Fruit fly (Drosophila melanogaster): Measurements from ENCODE around the gene CG13970.
A peak's percentile ranks its signal among the peaks of the same experiment; 100 is the strongest.

The CG13970 gene

DNA sequence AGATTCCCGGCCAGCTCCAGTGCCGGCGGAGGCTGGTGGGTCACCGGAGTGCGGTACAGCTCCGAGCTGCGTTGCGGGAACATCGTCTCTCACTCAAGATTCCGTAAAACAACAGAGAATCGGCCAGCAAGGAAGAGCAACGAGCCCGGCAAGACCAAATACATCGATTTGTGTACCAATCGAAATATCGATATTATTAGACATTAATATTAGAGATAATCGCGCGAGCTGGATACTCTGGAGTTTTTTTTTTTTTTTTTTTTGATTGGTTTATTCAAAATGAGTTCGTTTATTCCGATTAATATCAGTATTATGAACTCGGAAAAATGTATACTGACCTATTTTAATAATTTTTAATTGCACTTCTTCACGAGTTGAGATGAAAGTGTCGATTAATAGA is 38.4 kb downstream of the CG13970 start, which contains the start of gene vls:
Gene vls, minus strand, starts transcription at position 164 of the 400 bp plus-strand sequence.
- TF ChIP-seq CG14711 (tag; optimal IDR thresholded peaks at IDR 0.05) = peak; percentile 89
- no peak for TF ChIP-seq CG7101 (tag; optimal IDR thresholded peaks at IDR 0.05)

DNA sequence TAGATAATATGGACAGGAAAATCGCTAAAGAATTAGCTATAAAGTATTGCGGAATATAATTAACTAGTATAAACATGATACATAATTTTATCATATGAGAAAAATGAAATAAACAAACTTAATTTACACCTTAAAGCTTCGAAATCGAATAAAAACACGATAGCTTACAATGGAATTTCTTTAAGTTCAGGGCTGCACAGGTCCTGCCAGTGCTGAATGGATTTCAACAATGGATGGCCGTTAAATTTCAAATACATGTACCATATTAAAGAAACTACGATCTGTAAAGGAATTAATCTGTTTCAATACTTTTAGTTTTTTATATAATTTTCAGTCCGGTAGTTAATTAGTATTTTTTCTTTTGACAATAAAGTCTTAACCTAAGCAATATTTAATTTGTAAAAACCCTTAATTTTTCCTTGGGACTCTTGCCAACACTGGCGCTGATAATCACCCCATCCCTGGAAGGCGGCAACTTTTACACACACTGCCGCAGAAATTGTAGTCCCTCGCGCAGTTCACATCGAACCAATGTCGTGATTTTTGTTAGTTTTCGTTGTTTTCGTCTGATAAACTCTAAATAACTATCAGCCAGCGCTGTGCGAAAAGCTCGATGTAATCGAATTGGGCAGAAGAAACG is 42.8 kb downstream of the CG13970 start, which contains the start of the genes barr and lok:
Gene barr, minus strand, starts transcription at position 353 of the 640 bp plus-strand sequence.
Gene lok, plus strand, starts transcription at position 405 of the 640 bp plus-strand sequence.
- TF ChIP-seq CG7045 (GFP tag; optimal IDR thresholded peaks at IDR 0.05) (peak; percentile 33), toe (GFP tag; optimal IDR thresholded peaks at IDR 0.05) (peak; percentile 83), CG11617 (GFP tag; optimal IDR thresholded peaks at IDR 0.05) (peak; percentile 41), CG33017 (tag; optimal IDR thresholded peaks at IDR 0.05) (peak; percentile 10), cnc (optimal IDR thresholded peaks at IDR 0.05) (no peak), CG7101 (tag; optimal IDR thresholded peaks at IDR 0.05) (peak; percentile 42), Crg-1 (GFP tag; optimal IDR thresholded peaks at IDR 0.05) (peak; percentile 39), CG1620 (GFP tag; optimal IDR thresholded peaks at IDR 0.05) (peak; percentile 64), Clk (GFP tag; optimal IDR thresholded peaks at IDR 0.05) (no peak), CG14711 (tag; optimal IDR thresholded peaks at IDR 0.05) (peak; percentile 31), ovo (GFP tag; optimal IDR thresholded peaks at IDR 0.05) (peak; percentile 47), CG5204 (GFP tag; optimal IDR thresholded peaks at IDR 0.05) (no peak), Mnt (GFP tag; optimal IDR thresholded peaks at IDR 0.05) (peak; percentile 26), cic (GFP tag; optimal IDR thresholded peaks at IDR 0.05) (no peak), bab1 (GFP tag; optimal IDR thresholded peaks at IDR 0.05) (no peak), kay (GFP tag; ENCODE audit: borderline replicate concordance) (no peak), Hr96 (GFP tag; optimal IDR thresholded peaks at IDR 0.05) (peak; percentile 60), tj (GFP tag; optimal IDR thresholded peaks at IDR 0.05) (peak; percentile 41), CG12768 (GFP tag; optimal IDR thresholded peaks at IDR 0.05) (peak; percentile 43), pad (GFP tag; optimal IDR thresholded peaks at IDR 0.05) (peak; percentile 53)

- TF ChIP-seq CG5204 (GFP tag; optimal IDR thresholded peaks at IDR 0.05) (no peak), toe (GFP tag; optimal IDR thresholded peaks at IDR 0.05) (no peak), CG12768 (GFP tag; optimal IDR thresholded peaks at IDR 0.05) (no peak), CG14711 (tag; optimal IDR thresholded peaks at IDR 0.05) (no peak), CG33017 (tag; optimal IDR thresholded peaks at IDR 0.05) (no peak), cnc (optimal IDR thresholded peaks at IDR 0.05) (no peak), CG11617 (GFP tag; optimal IDR thresholded peaks at IDR 0.05) (no peak), kay (GFP tag; ENCODE audit: borderline replicate concordance) (no peak), CG1620 (GFP tag; optimal IDR thresholded peaks at IDR 0.05) (no peak), CG7101 (tag; optimal IDR thresholded peaks at IDR 0.05) (no peak), Hr96 (GFP tag; optimal IDR thresholded peaks at IDR 0.05) (no peak)
Measured at dm6 chr2L:20057391-20057790, 46.6 kb downstream of the CG13970 start.

Data from whole organism, adult.